ENCODE assay signal across 1 fruit fly cellular context in the genomic region with DNA sequence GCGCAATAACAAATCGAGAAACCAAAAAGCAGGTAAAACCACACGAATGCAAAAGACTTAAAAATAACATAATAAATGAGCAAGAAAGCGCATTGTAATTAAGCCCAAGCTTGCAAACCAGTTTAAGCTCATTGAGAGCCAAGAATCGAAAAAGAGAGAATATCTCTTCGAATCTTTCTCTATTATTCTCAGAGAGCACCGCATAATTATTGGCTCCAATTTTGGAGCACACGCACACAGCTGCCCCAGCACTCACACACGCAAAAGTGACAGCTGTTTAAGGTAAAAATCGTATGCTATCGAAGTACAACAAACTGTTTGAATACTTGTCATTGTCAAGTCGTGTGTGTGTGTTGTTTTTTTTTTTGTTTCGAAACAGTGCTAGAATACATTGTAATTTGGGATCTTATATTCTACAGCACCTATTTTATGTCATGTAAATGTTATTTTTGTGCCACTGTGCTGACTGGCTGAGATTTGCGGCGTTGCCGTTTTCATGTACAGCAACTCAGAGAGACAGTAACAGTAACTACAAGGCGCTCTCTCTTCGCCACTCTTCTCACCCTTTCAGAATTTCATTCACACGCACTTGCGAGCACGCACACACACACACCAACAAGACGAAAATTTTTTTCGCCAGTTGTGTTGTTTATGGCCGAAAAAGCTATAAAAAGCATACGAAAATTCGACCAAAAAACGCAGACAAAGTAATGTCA.
TF ChIP-seq lines count a peak whose summit lies in the region.

No protein-coding gene starts in this region.

TF ChIP-seq in whole organism, embryonic, 481 proteins besides CTCF, POLR2A, EP300 and RAD21 (continued from another document and continues in another):
- TF ChIP-seq CG2889 (GFP tag; IDR thresholded peaks at IDR 0.05; lab: Robert Waterston, UW): peak; percentile 70; the same call in 1 of the 3 replicates
- peak; percentile 62 for TF ChIP-seq maf-S (GFP tag; optimal IDR thresholded peaks at IDR 0.05; lab: Kevin White, UChicago)
- TF ChIP-seq CHES-1-like (GFP tag; optimal IDR thresholded peaks at IDR 0.05; lab: Kevin White, UChicago): peak; percentile 73
- TF ChIP-seq CG18764 (GFP tag; optimal IDR thresholded peaks at IDR 0.05; lab: Kevin White, UChicago): no peak
- peak; percentile 54 for TF ChIP-seq lilli (GFP tag; optimal IDR thresholded peaks at IDR 0.05; lab: Kevin White, UChicago)
- TF ChIP-seq gsb (GFP tag; IDR thresholded peaks at IDR 0.05; lab: Robert Waterston, UW): 0 out of 2 replicates have a peak, but pooled peaks have one; percentile 17
- TF ChIP-seq Asciz (GFP tag; optimal IDR thresholded peaks at IDR 0.05; lab: Kevin White, UChicago): peak; percentile 37
- peak; percentile 17 for TF ChIP-seq CG1603 (tag; optimal IDR thresholded peaks at IDR 0.05; lab: Kevin White, UChicago)
- TF ChIP-seq H2.0 (GFP tag; IDR thresholded peaks at IDR 0.05; lab: Robert Waterston, UW): peak; percentile 40; the same call in 1 of the 2 replicates
- TF ChIP-seq her (GFP tag; optimal IDR thresholded peaks at IDR 0.05; lab: Kevin White, UChicago): peak; percentile 49
- peak; percentile 50 for TF ChIP-seq unpg (GFP tag; optimal IDR thresholded peaks at IDR 0.05; lab: Kevin White, UChicago)
- no peak for TF ChIP-seq HmgD (GFP tag; optimal IDR thresholded peaks at IDR 0.05; lab: Kevin White, UChicago)
- no peak for TF ChIP-seq Hey (tag; optimal IDR thresholded peaks at IDR 0.05; lab: Kevin White, UChicago)
- peak; percentile 42 for TF ChIP-seq esg (GFP tag; conservative IDR thresholded peaks at IDR 0.05; lab: Robert Waterston, UW)
- peak; percentile 5 for TF ChIP-seq pum (GFP tag; optimal IDR thresholded peaks at IDR 0.05; lab: Kevin White, UChicago)
- no peak for TF ChIP-seq CG43689 (GFP tag; IDR thresholded peaks at IDR 0.05; lab: Robert Waterston, UW)
- peak; percentile 82 for TF ChIP-seq row (GFP tag; IDR thresholded peaks at IDR 0.05; lab: Robert Waterston, UW)
- TF ChIP-seq CG10147 (GFP tag; optimal IDR thresholded peaks at IDR 0.05; lab: Kevin White, UChicago): no peak
- TF ChIP-seq CG32532 (GFP tag; IDR thresholded peaks at IDR 0.05; lab: Robert Waterston, UW): peak; percentile 72
- TF ChIP-seq Rfx (GFP tag; IDR thresholded peaks at IDR 0.05; lab: Robert Waterston, UW): peak; percentile 68
- peak; percentile 29 for TF ChIP-seq nerfin-1 (tag; optimal IDR thresholded peaks at IDR 0.05; lab: Kevin White, UChicago)
- peak; percentile 62 for TF ChIP-seq Adf1 (GFP tag; IDR thresholded peaks at IDR 0.05; lab: Robert Waterston, UW)
- TF ChIP-seq CG7372 (GFP tag; IDR thresholded peaks at IDR 0.05; lab: Robert Waterston, UW): no peak
- no peak for TF ChIP-seq CG3065 (GFP tag; optimal IDR thresholded peaks at IDR 0.05; lab: Kevin White, UChicago)
- peak; percentile 2 for TF ChIP-seq CG14710 (tag; optimal IDR thresholded peaks at IDR 0.05; lab: Kevin White, UChicago)
- TF ChIP-seq CG4730 (GFP tag; IDR thresholded peaks at IDR 0.05; lab: Robert Waterston, UW): no peak; the same call in 1 of the 2 replicates
- no peak for TF ChIP-seq gcm (GFP tag; optimal IDR thresholded peaks at IDR 0.05; lab: Kevin White, UChicago)
- TF ChIP-seq mirr (GFP tag; optimal IDR thresholded peaks at IDR 0.05; lab: Kevin White, UChicago): peak; percentile 35
- peak; percentile 22 for TF ChIP-seq CoRest (tag; optimal IDR thresholded peaks at IDR 0.05; lab: Kevin White, UChicago)
- peak; percentile 70 for TF ChIP-seq slbo (GFP tag; IDR thresholded peaks at IDR 0.05; lab: Robert Waterston, UW)
- TF ChIP-seq sr (GFP tag; IDR thresholded peaks at IDR 0.05; lab: Robert Waterston, UW): no peak
- TF ChIP-seq pan (optimal IDR thresholded peaks at IDR 0.05; lab: Kevin White, UChicago): no peak
- peak in 1 of 2 experiments; percentile 79 for TF ChIP-seq pan (GFP tag; optimal IDR thresholded peaks at IDR 0.05 in 1 of 2, IDR thresholded peaks at IDR 0.05 in 1 of 2)
- no peak for TF ChIP-seq Mad (GFP tag; optimal IDR thresholded peaks at IDR 0.05; lab: Kevin White, UChicago)
- peak; percentile 40 for TF ChIP-seq ttk (GFP tag; IDR thresholded peaks at IDR 0.05; lab: Robert Waterston, UW)
- peak; percentile 47 for TF ChIP-seq kah (GFP tag; optimal IDR thresholded peaks at IDR 0.05; lab: Kevin White, UChicago)
- no peak for TF ChIP-seq Lhr (GFP tag; optimal IDR thresholded peaks at IDR 0.05; lab: Kevin White, UChicago)
- TF ChIP-seq nmo (GFP tag; optimal IDR thresholded peaks at IDR 0.05; lab: Kevin White, UChicago): peak; percentile 3
- no peak for TF ChIP-seq CG6654 (GFP tag; optimal IDR thresholded peaks at IDR 0.05; lab: Kevin White, UChicago)
- TF ChIP-seq lbe (GFP tag; optimal IDR thresholded peaks at IDR 0.05; lab: Kevin White, UChicago): peak; percentile 71
- peak; percentile 34; the same call in 1 of the 3 replicates for TF ChIP-seq CG7357 (GFP tag; IDR thresholded peaks at IDR 0.05; lab: Robert Waterston, UW)
- peak; percentile 26; the same call in 1 of the 2 replicates for TF ChIP-seq peb (GFP tag; IDR thresholded peaks at IDR 0.05; lab: Robert Waterston, UW)
- TF ChIP-seq CG18619 (GFP tag; optimal IDR thresholded peaks at IDR 0.05; lab: Kevin White, UChicago): peak; percentile 27
- TF ChIP-seq sim (GFP tag; IDR thresholded peaks at IDR 0.05; lab: Robert Waterston, UW): 0 out of 2 replicates have a peak, but pooled peaks have one; percentile 53
- peak; percentile 60 for TF ChIP-seq HLH3B (GFP tag; IDR thresholded peaks at IDR 0.05; lab: Robert Waterston, UW)
- peak; percentile 50 for TF ChIP-seq jumu (GFP tag; optimal IDR thresholded peaks at IDR 0.05; lab: Kevin White, UChicago)
- TF ChIP-seq CG16863 (GFP tag; optimal IDR thresholded peaks at IDR 0.05; lab: Kevin White, UChicago): peak; percentile 58
- TF ChIP-seq CG32767 (GFP tag; IDR thresholded peaks at IDR 0.05; lab: Robert Waterston, UW): peak; percentile 61; the same call in 1 of the 2 replicates
- TF ChIP-seq NfI (GFP tag; optimal IDR thresholded peaks at IDR 0.05; lab: Kevin White, UChicago): peak; percentile 19
- peak; percentile 6 for TF ChIP-seq CG15514 (GFP tag; optimal IDR thresholded peaks at IDR 0.05; lab: Kevin White, UChicago)
- peak; percentile 43 for TF ChIP-seq CG3281 (GFP tag; optimal IDR thresholded peaks at IDR 0.05; lab: Kevin White, UChicago)
- TF ChIP-seq CG9876 (GFP tag; optimal IDR thresholded peaks at IDR 0.05; lab: Kevin White, UChicago): no peak
- TF ChIP-seq CG9609 (GFP tag; optimal IDR thresholded peaks at IDR 0.05; lab: Kevin White, UChicago): peak; percentile 33
- TF ChIP-seq Nf-YC (tag; optimal IDR thresholded peaks at IDR 0.05; lab: Kevin White, UChicago): no peak
- no peak for TF ChIP-seq fd3F (GFP tag; optimal IDR thresholded peaks at IDR 0.05; lab: Kevin White, UChicago)
- TF ChIP-seq CG2120 (GFP tag; optimal IDR thresholded peaks at IDR 0.05; lab: Kevin White, UChicago): peak; percentile 75
- peak; percentile 87 for TF ChIP-seq Drgx (GFP tag; IDR thresholded peaks at IDR 0.05; lab: Robert Waterston, UW)
- TF ChIP-seq Blimp-1 (GFP tag; optimal IDR thresholded peaks at IDR 0.05; lab: Kevin White, UChicago): peak; percentile 33
- TF ChIP-seq lov (optimal IDR thresholded peaks at IDR 0.05; lab: Kevin White, UChicago): no peak
- 0 out of 3 replicates have a peak, but pooled peaks have one; percentile 55 for TF ChIP-seq lov (GFP tag; IDR thresholded peaks at IDR 0.05; lab: Robert Waterston, UW)
- peak; percentile 30 for TF ChIP-seq nau (GFP tag; optimal IDR thresholded peaks at IDR 0.05; lab: Kevin White, UChicago)
- no peak for TF ChIP-seq fd102C (GFP tag; optimal IDR thresholded peaks at IDR 0.05; lab: Kevin White, UChicago)
- peak; percentile 9 to 19 for TF ChIP-seq chif (GFP tag; optimal IDR thresholded peaks at IDR 0.05; lab: Kevin White, UChicago)
- peak; percentile 63 for TF ChIP-seq sisA (GFP tag; IDR thresholded peaks at IDR 0.05; lab: Robert Waterston, UW)
- TF ChIP-seq H15 (GFP tag; IDR thresholded peaks at IDR 0.05; lab: Robert Waterston, UW): peak; percentile 45; the same call in 1 of the 3 replicates
- no peak for TF ChIP-seq pita (GFP tag; optimal IDR thresholded peaks at IDR 0.05; lab: Kevin White, UChicago)
- peak; percentile 35 for TF ChIP-seq CG13775 (GFP tag; optimal IDR thresholded peaks at IDR 0.05; lab: Kevin White, UChicago)
- TF ChIP-seq CG9215 (GFP tag; IDR thresholded peaks at IDR 0.05; lab: Robert Waterston, UW): no peak; the same call in 1 of the 2 replicates
- TF ChIP-seq CG11504 (tag; optimal IDR thresholded peaks at IDR 0.05; lab: Kevin White, UChicago): peak; percentile 41
- TF ChIP-seq Xrp1 (GFP tag; IDR thresholded peaks at IDR 0.05; lab: Robert Waterston, UW): peak; percentile 72
- TF ChIP-seq NK7.1 (GFP tag; optimal IDR thresholded peaks at IDR 0.05; lab: Kevin White, UChicago): peak; percentile 34
- peak; percentile 48; the same call in 1 of the 2 replicates for TF ChIP-seq CG11696 (GFP tag; IDR thresholded peaks at IDR 0.05; lab: Robert Waterston, UW)
- no peak for TF ChIP-seq Dp (GFP tag; optimal IDR thresholded peaks at IDR 0.05; lab: Kevin White, UChicago)
- TF ChIP-seq vvl (GFP tag; IDR thresholded peaks at IDR 0.05; lab: Robert Waterston, UW): peak; percentile 85
- 0 out of 2 replicates have a peak, but pooled peaks have one; percentile 16 for TF ChIP-seq Scr (GFP tag; IDR thresholded peaks at IDR 0.05; lab: Robert Waterston, UW; ENCODE audit: partially characterized antibody)
- TF ChIP-seq sqz (GFP tag; optimal IDR thresholded peaks at IDR 0.05; lab: Kevin White, UChicago): peak; percentile 56
- TF ChIP-seq crp (GFP tag; optimal IDR thresholded peaks at IDR 0.05; lab: Kevin White, UChicago): peak in 1 of 2 experiments; percentile 69
- TF ChIP-seq CG10462 (GFP tag; optimal IDR thresholded peaks at IDR 0.05; lab: Kevin White, UChicago): no peak
- TF ChIP-seq Hr39 (optimal IDR thresholded peaks at IDR 0.05; lab: Kevin White, UChicago): no peak
- peak; percentile 69 for TF ChIP-seq CG10366 (GFP tag; IDR thresholded peaks at IDR 0.05; lab: Robert Waterston, UW)
- TF ChIP-seq CG12942 (GFP tag; optimal IDR thresholded peaks at IDR 0.05; lab: Kevin White, UChicago): peak; percentile 21
- peak; percentile 85 for TF ChIP-seq cg (GFP tag; optimal IDR thresholded peaks at IDR 0.05; lab: Kevin White, UChicago)
- TF ChIP-seq CG17359 (tag; optimal IDR thresholded peaks at IDR 0.05; lab: Kevin White, UChicago): peak; percentile 60
- TF ChIP-seq ken (GFP tag; IDR thresholded peaks at IDR 0.05; lab: Robert Waterston, UW): peak; percentile 55; the same call in 1 of the 3 replicates
- no peak for TF ChIP-seq CG10431 (GFP tag; optimal IDR thresholded peaks at IDR 0.05; lab: Kevin White, UChicago)
- TF ChIP-seq CG8359 (GFP tag; optimal IDR thresholded peaks at IDR 0.05; lab: Kevin White, UChicago; ENCODE audit: borderline replicate concordance): no peak
- TF ChIP-seq sc (optimal IDR thresholded peaks at IDR 0.05; lab: Kevin White, UChicago): no peak
- no peak for TF ChIP-seq sc (GFP tag; optimal IDR thresholded peaks at IDR 0.05; lab: Kevin White, UChicago)
- peak; percentile 73 for TF ChIP-seq CG6689 (GFP tag; IDR thresholded peaks at IDR 0.05; lab: Robert Waterston, UW)
- peak; percentile 37 to 38 for TF ChIP-seq dpn (GFP tag; optimal IDR thresholded peaks at IDR 0.05; lab: Kevin White, UChicago)
- TF ChIP-seq Vsx1 (GFP tag; optimal IDR thresholded peaks at IDR 0.05; lab: Kevin White, UChicago): peak; percentile 15
- TF ChIP-seq al (GFP tag; IDR thresholded peaks at IDR 0.05; lab: Robert Waterston, UW): peak; percentile 32; the same call in 1 of the 2 replicates
- peak; percentile 66 for TF ChIP-seq Sox102F (GFP tag; optimal IDR thresholded peaks at IDR 0.05; lab: Kevin White, UChicago)
- TF ChIP-seq bigmax (GFP tag; optimal IDR thresholded peaks at IDR 0.05; lab: Kevin White, UChicago): peak; percentile 13
- peak; percentile 55 for TF ChIP-seq CG3163 (GFP tag; optimal IDR thresholded peaks at IDR 0.05; lab: Kevin White, UChicago)
- no peak for TF ChIP-seq CG6272 (GFP tag; IDR thresholded peaks at IDR 0.05; lab: Robert Waterston, UW)
- TF ChIP-seq CG7839 (tag; optimal IDR thresholded peaks at IDR 0.05; lab: Kevin White, UChicago): peak; percentile 41
- TF ChIP-seq pnt (GFP tag; optimal IDR thresholded peaks at IDR 0.05; lab: Kevin White, UChicago): peak; percentile 5
- TF ChIP-seq HLH54F (GFP tag; optimal IDR thresholded peaks at IDR 0.05; lab: Kevin White, UChicago): peak; percentile 49
- peak; percentile 41 for TF ChIP-seq CG2678 (tag; optimal IDR thresholded peaks at IDR 0.05; lab: Kevin White, UChicago)
- TF ChIP-seq Six4 (GFP tag; optimal IDR thresholded peaks at IDR 0.05; lab: Kevin White, UChicago): peak; percentile 31
- TF ChIP-seq rib (GFP tag; IDR thresholded peaks at IDR 0.05; lab: Robert Waterston, UW): 0 out of 2 replicates have a peak, but pooled peaks have one; percentile 31
- peak; percentile 47 for TF ChIP-seq HmgZ (tag; optimal IDR thresholded peaks at IDR 0.05; lab: Kevin White, UChicago)
- TF ChIP-seq Gug (GFP tag; IDR thresholded peaks at IDR 0.05; lab: Robert Waterston, UW): peak; percentile 38; the same call in 1 of the 4 replicates
- TF ChIP-seq Fer3 (tag; optimal IDR thresholded peaks at IDR 0.05; lab: Kevin White, UChicago): peak; percentile 32
- TF ChIP-seq E2f1 (GFP tag; IDR thresholded peaks at IDR 0.05; lab: Robert Waterston, UW): peak; percentile 72
- peak; percentile 26 for TF ChIP-seq CG12104 (GFP tag; optimal IDR thresholded peaks at IDR 0.05; lab: Kevin White, UChicago)
- TF ChIP-seq CG4424 (GFP tag; optimal IDR thresholded peaks at IDR 0.05; lab: Kevin White, UChicago): peak; percentile 29
- peak; percentile 51 for TF ChIP-seq Xbp1 (GFP tag; optimal IDR thresholded peaks at IDR 0.05; lab: Kevin White, UChicago)
- peak; percentile 21 for TF ChIP-seq Bteb2 (GFP tag; optimal IDR thresholded peaks at IDR 0.05; lab: Kevin White, UChicago)
- TF ChIP-seq cwo (GFP tag; optimal IDR thresholded peaks at IDR 0.05; lab: Kevin White, UChicago): peak; percentile 71
- no peak for TF ChIP-seq BtbVII (GFP tag; optimal IDR thresholded peaks at IDR 0.05; lab: Kevin White, UChicago)
- TF ChIP-seq CG8281 (tag; optimal IDR thresholded peaks at IDR 0.05; lab: Kevin White, UChicago): no peak
- TF ChIP-seq CG17361 (GFP tag; IDR thresholded peaks at IDR 0.05; lab: Robert Waterston, UW): peak; percentile 61; the same call in 1 of the 3 replicates
- peak; percentile 59 for TF ChIP-seq Ptx1 (GFP tag; IDR thresholded peaks at IDR 0.05; lab: Robert Waterston, UW)
- no peak for TF ChIP-seq CG17186 (GFP tag; optimal IDR thresholded peaks at IDR 0.05; lab: Kevin White, UChicago)
- no peak for TF ChIP-seq mld (GFP tag; IDR thresholded peaks at IDR 0.05; lab: Robert Waterston, UW; ENCODE audit: partially characterized antibody)
- TF ChIP-seq C15 (GFP tag; IDR thresholded peaks at IDR 0.05; lab: Robert Waterston, UW): no peak
- TF ChIP-seq CG4404 (GFP tag; IDR thresholded peaks at IDR 0.05; lab: Robert Waterston, UW): no peak
- peak; percentile 100 for TF ChIP-seq CG3407 (GFP tag; optimal IDR thresholded peaks at IDR 0.05; lab: Kevin White, UChicago)
